Worm (Caenorhabditis elegans) whole organism, L2 larva: ENCODE measurements around the gene fbxc-53.

Source experiments
- alr-1 ChIP-seq: fragments of 150-350 bp; optimal IDR thresholded peaks from 2 replicates; lab custom pipeline; 2014; ENCODE audit warnings: missing biosample characterization, missing genetic modification characterization
- blmp-1 ChIP-seq: sonication (generic microtip); optimal IDR thresholded peaks from 2 replicates; lab custom pipeline; 2017; ENCODE audit warnings: missing genetic modification characterization, mild to moderate bottlenecking, missing compliant biosample characterization, antibody characterized with exemption, moderate library complexity; ENCODE audit not compliant: insufficient read depth
- ceh-82 ChIP-seq: fragments of 150-350 bp; optimal IDR thresholded peaks from 2 replicates; lab custom pipeline; 2014; ENCODE audit warnings: missing biosample characterization, missing genetic modification characterization
- mdl-1 ChIP-seq, 2 experiments: fragments of 150-350 bp in 1 of 2; sonication (generic microtip) in 1 of 2; optimal IDR thresholded peaks; 2 replicates each; lab custom pipeline; 2017; ENCODE audit warnings: missing biosample characterization in 2 of 2, missing genetic modification characterization in 2 of 2
- peb-1 ChIP-seq: fragments of 150-350 bp; optimal IDR thresholded peaks from 2 replicates; lab custom pipeline; 2014; ENCODE audit warnings: missing biosample characterization, missing genetic modification characterization
- ztf-1 ChIP-seq: fragments of 200-800 bp; sonication (Bioruptor generic); conservative IDR thresholded peaks from 2 replicates; pipeline ENCODE4 v1.3.6; 2022; ENCODE audit warnings: missing genetic modification characterization, missing compliant biosample characterization

ce11 chrII:3750685-3751084, 39.6 kb downstream of the fbxc-53 start, which contains the start of gene fbxb-91:
- TF ChIP-seq alr-1 (tag; lab: Kevin White, UChicago) (no peak), peb-1 (tag; lab: Kevin White, UChicago) (no peak), mdl-1 (tag; optimal IDR thresholded peaks at IDR 0.05; lab: Kevin White, UChicago) (no peak), ztf-1 (GFP tag; lab: Robert Waterston, UW) (no peak), blmp-1 (tag; lab: Kevin White, UChicago) (no peak), ceh-82 (tag; lab: Kevin White, UChicago) (no peak)
